Worm (Caenorhabditis elegans): ENCODE results near the gene srp-2.

srp-2 gene

ce11 chrV:723895-724352 lies 38.5 kb upstream of the srp-2 start, which contains the start of gene fbxb-72 (continued):
- TF ChIP-seq ama-1 (optimal IDR thresholded peaks at IDR 0.05) = peak; percentile 99
- peak; percentile 3 for TF ChIP-seq nhr-25 (tag; optimal IDR thresholded peaks at IDR 0.05)
- no peak for TF ChIP-seq unc-62 (GFP tag; optimal IDR thresholded peaks at IDR 0.05)
- peak; percentile 59 for TF ChIP-seq jun-1 (tag; optimal IDR thresholded peaks at IDR 0.05)
- peak; percentile 24 for TF ChIP-seq R02D3.7 (tag; optimal IDR thresholded peaks at IDR 0.05)
- peak; percentile 97 for TF ChIP-seq nhr-43 (tag; optimal IDR thresholded peaks at IDR 0.05; ENCODE audit: poor library complexity, severe bottlenecking)
- TF ChIP-seq zag-1 (tag; optimal IDR thresholded peaks at IDR 0.05) = no peak
- TF ChIP-seq nhr-67 (tag; optimal IDR thresholded peaks at IDR 0.05) = peak; percentile 14
- no peak for TF ChIP-seq egl-27 (tag; optimal IDR thresholded peaks at IDR 0.05)
- TF ChIP-seq daf-12 (tag; optimal IDR thresholded peaks at IDR 0.05) = no peak
- no peak for TF ChIP-seq ztf-11 (tag; optimal IDR thresholded peaks at IDR 0.05)
- TF ChIP-seq nhr-76 (tag; optimal IDR thresholded peaks at IDR 0.05) = peak; percentile 43
- peak; percentile 36 for TF ChIP-seq nhr-28 (tag; optimal IDR thresholded peaks at IDR 0.05)
- no peak for TF ChIP-seq lin-15B (tag; optimal IDR thresholded peaks at IDR 0.05)
- TF ChIP-seq egl-5 (tag; optimal IDR thresholded peaks at IDR 0.05) = no peak
- TF ChIP-seq fkh-10 (GFP tag; optimal IDR thresholded peaks at IDR 0.05) = no peak

DNA sequence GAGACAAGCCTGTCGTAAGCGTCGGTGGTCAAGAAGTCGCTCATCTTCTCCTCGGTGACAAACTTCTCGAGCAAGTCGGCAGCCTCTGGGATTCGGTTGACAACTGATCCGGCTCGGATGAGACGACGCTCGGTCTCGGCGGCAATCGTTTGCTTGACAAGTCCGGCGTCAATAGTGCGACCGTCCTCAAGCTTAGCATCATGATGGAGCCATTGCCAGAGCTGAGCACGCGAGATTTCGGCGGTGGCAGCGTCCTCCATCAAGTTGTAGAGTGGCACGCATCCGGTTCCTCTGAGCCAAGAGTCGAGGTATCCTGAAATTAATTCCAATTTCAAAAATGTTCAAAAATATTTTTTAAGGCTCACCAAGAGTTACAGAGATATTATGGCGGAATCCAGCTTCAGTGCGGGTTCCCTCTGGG lies 38.0 kb upstream of the srp-2 start:
- TF ChIP-seq ztf-11 (tag; optimal IDR thresholded peaks at IDR 0.05) = no peak
- TF ChIP-seq ama-1 (optimal IDR thresholded peaks at IDR 0.05) = peak; percentile 97
- TF ChIP-seq skn-1 (tag; optimal IDR thresholded peaks at IDR 0.05) = peak; percentile 8

ce11 chrV:724946-725806 lies 37.3 kb upstream of the srp-2 start:
- TF ChIP-seq R02D3.7 (tag; optimal IDR thresholded peaks at IDR 0.05) (no peak), nhr-43 (tag; optimal IDR thresholded peaks at IDR 0.05; ENCODE audit: poor library complexity, severe bottlenecking) (peak; percentile 58), elt-2 (tag; optimal IDR thresholded peaks at IDR 0.05) (no peak), sea-2 (GFP tag; optimal IDR thresholded peaks at IDR 0.05) (no peak), ceh-28 (tag; optimal IDR thresholded peaks at IDR 0.05) (no peak), fkh-2 (tag; optimal IDR thresholded peaks at IDR 0.05) (no peak), ama-1 (optimal IDR thresholded peaks at IDR 0.05) (peak; percentile 92), skn-1 (tag; optimal IDR thresholded peaks at IDR 0.05) (no peak), lin-39 (tag; optimal IDR thresholded peaks at IDR 0.05) (peak; percentile 39), nhr-23 (tag; optimal IDR thresholded peaks at IDR 0.05) (no peak), pqm-1 (tag; optimal IDR thresholded peaks at IDR 0.05) (no peak), pha-4 (tag; optimal IDR thresholded peaks at IDR 0.05) (peak; percentile 27), nhr-25 (tag; optimal IDR thresholded peaks at IDR 0.05) (peak; percentile 12), ztf-11 (tag; optimal IDR thresholded peaks at IDR 0.05) (no peak), daf-12 (tag; optimal IDR thresholded peaks at IDR 0.05) (no peak)

DNA sequence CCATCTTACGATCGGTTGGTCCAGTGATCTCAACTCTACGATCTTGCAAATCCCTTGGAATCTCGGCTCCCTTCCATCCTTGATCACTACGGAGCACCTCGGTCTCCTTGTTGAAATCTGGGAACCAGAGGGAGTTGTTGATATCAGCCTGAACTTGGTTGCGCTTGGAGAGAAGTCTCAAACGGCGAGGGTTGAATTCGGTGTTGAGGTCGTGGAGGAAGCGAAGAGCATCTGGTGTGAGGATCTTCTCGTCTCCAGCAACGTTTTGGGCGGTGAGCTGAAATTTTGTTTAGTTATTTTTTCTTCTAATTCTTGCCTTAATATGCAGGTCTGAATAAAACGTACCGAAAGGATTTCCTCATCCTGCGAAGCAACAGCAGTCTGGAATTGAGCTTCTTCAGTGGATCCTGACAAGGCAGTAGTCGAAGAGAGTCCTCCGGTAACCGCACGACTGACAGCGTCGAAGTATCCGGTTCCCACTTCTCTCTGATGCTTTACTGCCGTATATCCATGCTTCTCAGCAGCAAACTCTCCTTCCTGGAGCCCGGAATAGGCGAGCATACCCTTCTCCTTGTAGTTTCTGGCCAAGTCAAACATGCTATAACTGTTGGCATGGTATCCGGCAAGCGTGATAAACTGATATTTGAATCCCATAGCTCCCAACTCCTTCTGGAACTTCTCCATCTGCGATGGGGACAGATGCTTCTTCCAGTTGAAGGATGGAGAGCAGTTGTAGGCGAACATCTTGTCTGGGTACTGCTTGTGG lies 36.5 kb upstream of the srp-2 start:
- no peak for TF ChIP-seq tbx-2 (tag; optimal IDR thresholded peaks at IDR 0.05)
- TF ChIP-seq ama-1 (optimal IDR thresholded peaks at IDR 0.05) = peak; percentile 82
- no peak for TF ChIP-seq ceh-28 (tag; optimal IDR thresholded peaks at IDR 0.05)
- TF ChIP-seq nfya-1 (tag; optimal IDR thresholded peaks at IDR 0.05; ENCODE audit: insufficient read depth) = peak; percentile 18
- peak; percentile 38 for TF ChIP-seq lin-39 (tag; optimal IDR thresholded peaks at IDR 0.05)
- no peak for TF ChIP-seq mml-1 (tag; optimal IDR thresholded peaks at IDR 0.05)
- TF ChIP-seq nhr-23 (tag; optimal IDR thresholded peaks at IDR 0.05) = peak; percentile 5
- no peak for TF ChIP-seq aly-2 (tag; optimal IDR thresholded peaks at IDR 0.05)
- TF ChIP-seq nhr-25 (tag; optimal IDR thresholded peaks at IDR 0.05) = peak; percentile 2
- peak in 1 of 3 experiments; percentile 53 for TF ChIP-seq elt-3 (tag; optimal IDR thresholded peaks at IDR 0.05)
- TF ChIP-seq nhr-43 (tag; optimal IDR thresholded peaks at IDR 0.05; ENCODE audit: poor library complexity, severe bottlenecking) = peak; percentile 24
